Worm (Caenorhabditis elegans): ENCODE data around the gene D1005.5.

Gene D1005.5

ce11 chrX:1446593-1447141 lies 26.1 kb downstream of the D1005.5 start, which contains the start of gene zfp-3 (continued):
- peak; percentile 81 for TF ChIP-seq nhr-237 (tag; optimal IDR thresholded peaks at IDR 0.05)
- peak; percentile 42 for TF ChIP-seq zag-1 (tag; optimal IDR thresholded peaks at IDR 0.05)
- TF ChIP-seq tlp-1 (tag; optimal IDR thresholded peaks at IDR 0.05): no peak
- TF ChIP-seq ceh-63 (GFP tag; optimal IDR thresholded peaks at IDR 0.05): no peak
- peak; percentile 89 for TF ChIP-seq zip-4 (GFP tag; optimal IDR thresholded peaks at IDR 0.05)
- TF ChIP-seq nhr-11 (tag; optimal IDR thresholded peaks at IDR 0.05): peak; percentile 83
- peak; percentile 96 for TF ChIP-seq F16B12.6 (tag; optimal IDR thresholded peaks at IDR 0.05)
- peak; percentile 81 to 96 (median 94) for TF ChIP-seq ceh-82 (tag; optimal IDR thresholded peaks at IDR 0.05)
- TF ChIP-seq unc-62 (GFP tag; optimal IDR thresholded peaks at IDR 0.05): peak; percentile 59
- TF ChIP-seq nhr-90 (tag; optimal IDR thresholded peaks at IDR 0.05; ENCODE audit: poor library complexity): peak; percentile 95
- peak; percentile 92 for TF ChIP-seq C16A3.4 (tag; optimal IDR thresholded peaks at IDR 0.05)
- no peak for TF ChIP-seq C34B4.2 (tag; optimal IDR thresholded peaks at IDR 0.05)
- TF ChIP-seq fkh-4 (tag; optimal IDR thresholded peaks at IDR 0.05; ENCODE audit: borderline replicate concordance): peak; percentile 35
- TF ChIP-seq isw-1 (GFP tag; IDR thresholded peaks at IDR 0.05): peak; percentile 91
- TF ChIP-seq dsc-1 (tag; optimal IDR thresholded peaks at IDR 0.05): peak; percentile 95
- TF ChIP-seq efl-3 (GFP tag; optimal IDR thresholded peaks at IDR 0.05): no peak
- TF ChIP-seq lsy-2 (tag; optimal IDR thresholded peaks at IDR 0.05): peak; percentile 89 to 93
- peak; percentile 82 for TF ChIP-seq elt-2 (tag; optimal IDR thresholded peaks at IDR 0.05)
- peak in 1 of 2 experiments; percentile 86 for TF ChIP-seq ztf-11 (tag; optimal IDR thresholded peaks at IDR 0.05)
- peak; percentile 95 for TF ChIP-seq rnt-1 (tag; optimal IDR thresholded peaks at IDR 0.05)
- peak; percentile 36 to 90 for TF ChIP-seq egl-27 (tag; optimal IDR thresholded peaks at IDR 0.05)
- peak; percentile 87 for TF ChIP-seq mab-9 (GFP tag; IDR thresholded peaks at IDR 0.05)
- TF ChIP-seq nhr-85 (tag): peak; percentile 97
- TF ChIP-seq lin-39 (tag; optimal IDR thresholded peaks at IDR 0.05): peak; percentile 64
- TF ChIP-seq unc-130 (tag; optimal IDR thresholded peaks at IDR 0.05): peak; percentile 55
- peak; percentile 99 for TF ChIP-seq nhr-20 (tag; optimal IDR thresholded peaks at IDR 0.05)
- peak; percentile 16 for TF ChIP-seq ces-1 (GFP tag; optimal IDR thresholded peaks at IDR 0.05)
- TF ChIP-seq lir-3 (tag; optimal IDR thresholded peaks at IDR 0.05; ENCODE audit: poor library complexity): peak; percentile 89
- TF ChIP-seq mef-2 (tag; optimal IDR thresholded peaks at IDR 0.05): peak; percentile 78
- TF ChIP-seq nhr-71 (tag; optimal IDR thresholded peaks at IDR 0.05): peak; percentile 99
- peak; percentile 95 for TF ChIP-seq fos-1 (tag; optimal IDR thresholded peaks at IDR 0.05)
- TF ChIP-seq lin-13 (GFP tag; optimal IDR thresholded peaks at IDR 0.05): peak; percentile 93
- peak; percentile 72 for TF ChIP-seq C04F5.9 (tag; optimal IDR thresholded peaks at IDR 0.05)
- peak; percentile 58 for TF ChIP-seq vab-15 (tag; optimal IDR thresholded peaks at IDR 0.05)
- TF ChIP-seq hlh-4 (tag; optimal IDR thresholded peaks at IDR 0.05): peak; percentile 3
- TF ChIP-seq tbx-2 (tag; optimal IDR thresholded peaks at IDR 0.05): peak; percentile 98

ce11 chrX:1445696-1446095 lies 27.1 kb downstream of the D1005.5 start:
- peak; percentile 75 for TF ChIP-seq nhr-85 (tag)
- TF ChIP-seq nhr-19 (GFP tag; conservative IDR thresholded peaks at IDR 0.05): peak; percentile 33; the same call in 1 of the 2 replicates
- no peak for TF ChIP-seq lin-35 (GFP tag; optimal IDR thresholded peaks at IDR 0.05)
- no peak for TF ChIP-seq nhr-11 (tag; optimal IDR thresholded peaks at IDR 0.05)
- TF ChIP-seq nhr-47 (tag; optimal IDR thresholded peaks at IDR 0.05): peak; percentile 31
- TF ChIP-seq hpl-2 (GFP tag; optimal IDR thresholded peaks at IDR 0.05): no peak
- TF ChIP-seq F16B12.6 (tag; optimal IDR thresholded peaks at IDR 0.05): no peak
- TF ChIP-seq lsy-2 (tag; optimal IDR thresholded peaks at IDR 0.05): no peak
- TF ChIP-seq nhr-12 (tag; optimal IDR thresholded peaks at IDR 0.05): no peak
- peak; percentile 25 for TF ChIP-seq ztf-4 (tag; optimal IDR thresholded peaks at IDR 0.05)
- no peak for TF ChIP-seq ceh-82 (tag; optimal IDR thresholded peaks at IDR 0.05)
- TF ChIP-seq ceh-8 (GFP tag; optimal IDR thresholded peaks at IDR 0.05): no peak
- TF ChIP-seq blmp-1 (tag; optimal IDR thresholded peaks at IDR 0.05): no peak
- TF ChIP-seq fkh-10 (GFP tag; optimal IDR thresholded peaks at IDR 0.05): no peak
- no peak for TF ChIP-seq C16A3.4 (tag; optimal IDR thresholded peaks at IDR 0.05)
- no peak for TF ChIP-seq elt-3 (tag; optimal IDR thresholded peaks at IDR 0.05)
- TF ChIP-seq hlh-4 (tag; optimal IDR thresholded peaks at IDR 0.05): no peak
- TF ChIP-seq efl-1 (optimal IDR thresholded peaks at IDR 0.05): no peak
- no peak for TF ChIP-seq efl-1 (GFP tag; optimal IDR thresholded peaks at IDR 0.05 in 1 of 2)
- peak; percentile 34 for TF ChIP-seq nhr-71 (tag; optimal IDR thresholded peaks at IDR 0.05)
- TF ChIP-seq mef-2 (tag; optimal IDR thresholded peaks at IDR 0.05): no peak
- TF ChIP-seq lir-3 (tag; optimal IDR thresholded peaks at IDR 0.05; ENCODE audit: poor library complexity): no peak
- TF ChIP-seq pag-3 (tag; optimal IDR thresholded peaks at IDR 0.05; ENCODE audit: borderline replicate concordance, insufficient read depth): no peak
- TF ChIP-seq swsn-7 (tag; optimal IDR thresholded peaks at IDR 0.05): no peak
- TF ChIP-seq jun-1 (tag; optimal IDR thresholded peaks at IDR 0.05): no peak
- no peak for TF ChIP-seq isw-1 (GFP tag; IDR thresholded peaks at IDR 0.05)
